Worm (Caenorhabditis elegans): ENCODE measurements around the gene cdk-11.1.
A peak's percentile ranks its signal among the peaks of the same experiment; 100 is the strongest.

Gene cdk-11.1

ce11 chrII:7676307-7676905, 22.6 kb upstream of the cdk-11.1 start:
- no peak for TF ChIP-seq elt-3 (tag; optimal IDR thresholded peaks at IDR 0.05)
- peak; percentile 97 for TF ChIP-seq ham-2 (GFP tag; optimal IDR thresholded peaks at IDR 0.05)
- TF ChIP-seq pha-4 (tag; optimal IDR thresholded peaks at IDR 0.05), result no peak
- TF ChIP-seq sptf-1 (tag; optimal IDR thresholded peaks at IDR 0.05), result peak; percentile 48
- TF ChIP-seq lin-32 (GFP tag; optimal IDR thresholded peaks at IDR 0.05), result no peak
- peak; percentile 66 for TF ChIP-seq ces-1 (GFP tag; optimal IDR thresholded peaks at IDR 0.05)
- TF ChIP-seq drap-1 (GFP tag; optimal IDR thresholded peaks at IDR 0.05), result peak; percentile 0
- TF ChIP-seq blmp-1 (tag; optimal IDR thresholded peaks at IDR 0.05), result peak; percentile 48
- peak; percentile 32 for TF ChIP-seq cnd-1 (tag; optimal IDR thresholded peaks at IDR 0.05)
- no peak for TF ChIP-seq sem-2 (GFP tag; optimal IDR thresholded peaks at IDR 0.05)
- TF ChIP-seq nhr-28 (tag; optimal IDR thresholded peaks at IDR 0.05), result no peak
- peak; percentile 49 for TF ChIP-seq mls-2 (tag; optimal IDR thresholded peaks at IDR 0.05)
- TF ChIP-seq tbx-8 (GFP tag; optimal IDR thresholded peaks at IDR 0.05), result no peak
- TF ChIP-seq M03D4.4 (tag; optimal IDR thresholded peaks at IDR 0.05), result no peak
- no peak for TF ChIP-seq flh-1 (GFP tag; optimal IDR thresholded peaks at IDR 0.05)
- TF ChIP-seq nhr-2 (tag; optimal IDR thresholded peaks at IDR 0.05), result no peak

ce11 chrII:7678512-7678911, 20.5 kb upstream of the cdk-11.1 start:
- TF ChIP-seq ham-2 (GFP tag; optimal IDR thresholded peaks at IDR 0.05) (peak; percentile 69), lsy-2 (tag; optimal IDR thresholded peaks at IDR 0.05) (no peak), snpc-4 (tag; optimal IDR thresholded peaks at IDR 0.05) (no peak), ceh-39 (tag; optimal IDR thresholded peaks at IDR 0.05) (no peak), nhr-237 (tag; optimal IDR thresholded peaks at IDR 0.05) (no peak), lin-32 (GFP tag; optimal IDR thresholded peaks at IDR 0.05) (no peak)

- TF ChIP-seq bed-3 (GFP tag; optimal IDR thresholded peaks at IDR 0.05) (peak; percentile 1), sem-2 (GFP tag; optimal IDR thresholded peaks at IDR 0.05) (no peak)
Observed at ce11 chrII:7679499-7680012, 19.5 kb upstream of the cdk-11.1 start.

- TF ChIP-seq flh-1 (GFP tag; optimal IDR thresholded peaks at IDR 0.05), result no peak
- TF ChIP-seq ceh-43 (GFP tag; optimal IDR thresholded peaks at IDR 0.05), result no peak
- no peak for TF ChIP-seq pha-4 (tag; optimal IDR thresholded peaks at IDR 0.05)
- no peak for TF ChIP-seq zip-8 (tag; optimal IDR thresholded peaks at IDR 0.05)
- TF ChIP-seq nhr-76 (tag; optimal IDR thresholded peaks at IDR 0.05), result no peak
- no peak for TF ChIP-seq lin-32 (GFP tag; optimal IDR thresholded peaks at IDR 0.05)
- TF ChIP-seq ces-1 (GFP tag; optimal IDR thresholded peaks at IDR 0.05), result no peak
- no peak for TF ChIP-seq elt-3 (tag; optimal IDR thresholded peaks at IDR 0.05)
- TF ChIP-seq lsy-2 (tag; optimal IDR thresholded peaks at IDR 0.05), result no peak
- no peak for TF ChIP-seq unc-62 (GFP tag; optimal IDR thresholded peaks at IDR 0.05)
- no peak for TF ChIP-seq ceh-83 (GFP tag; optimal IDR thresholded peaks at IDR 0.05)
- TF ChIP-seq nhr-2 (tag; optimal IDR thresholded peaks at IDR 0.05), result no peak
- TF ChIP-seq ztf-11 (tag; optimal IDR thresholded peaks at IDR 0.05), result no peak
- TF ChIP-seq sem-2 (GFP tag; optimal IDR thresholded peaks at IDR 0.05), result no peak
- TF ChIP-seq mab-5 (tag; optimal IDR thresholded peaks at IDR 0.05), result no peak
- TF ChIP-seq lin-13 (tag; optimal IDR thresholded peaks at IDR 0.05), result no peak
- TF ChIP-seq bed-3 (GFP tag; optimal IDR thresholded peaks at IDR 0.05), result no peak
- no peak for TF ChIP-seq hlh-1 (tag; optimal IDR thresholded peaks at IDR 0.05)
Observed at ce11 chrII:7681898-7682297, 17.1 kb upstream of the cdk-11.1 start, which contains the start of gene lin-26. lin-26 (plus strand) TSS chrII:7682198.

ce11 chrII:7682488-7682887, 16.5 kb upstream of the cdk-11.1 start:
- TF ChIP-seq tbx-8 (GFP tag; optimal IDR thresholded peaks at IDR 0.05) (no peak), sptf-1 (tag; optimal IDR thresholded peaks at IDR 0.05) (no peak), bed-3 (GFP tag; optimal IDR thresholded peaks at IDR 0.05) (no peak), nhr-237 (tag; optimal IDR thresholded peaks at IDR 0.05) (no peak), elt-1 (tag; optimal IDR thresholded peaks at IDR 0.05; ENCODE audit: borderline replicate concordance, insufficient read depth) (no peak), zip-8 (tag; optimal IDR thresholded peaks at IDR 0.05) (no peak), drap-1 (GFP tag; optimal IDR thresholded peaks at IDR 0.05) (no peak), unc-39 (tag; optimal IDR thresholded peaks at IDR 0.05) (no peak), ces-1 (GFP tag; optimal IDR thresholded peaks at IDR 0.05) (no peak), cnd-1 (tag; optimal IDR thresholded peaks at IDR 0.05) (no peak), M03D4.4 (tag; optimal IDR thresholded peaks at IDR 0.05) (no peak), ceh-39 (tag; optimal IDR thresholded peaks at IDR 0.05) (no peak), lin-32 (GFP tag; optimal IDR thresholded peaks at IDR 0.05) (no peak)
